Worm (Caenorhabditis elegans): ENCODE data around the gene C17C3.3.

- TF ChIP-seq aly-1 (tag; optimal IDR thresholded peaks at IDR 0.05), result no peak
- TF ChIP-seq flt-1 (GFP tag; IDR thresholded peaks at IDR 0.05), result no peak
- TF ChIP-seq hnd-1 (tag; optimal IDR thresholded peaks at IDR 0.05), result no peak
- no peak for TF ChIP-seq hmbx-1 (tag; optimal IDR thresholded peaks at IDR 0.05)
- no peak for TF ChIP-seq ama-1 (optimal IDR thresholded peaks at IDR 0.05)
- no peak for TF ChIP-seq ets-7 (tag; optimal IDR thresholded peaks at IDR 0.05)
- no peak for TF ChIP-seq scrt-1 (GFP tag; IDR thresholded peaks at IDR 0.05)
- TF ChIP-seq B0310.2 (tag; optimal IDR thresholded peaks at IDR 0.05), result no peak
- no peak for TF ChIP-seq ceh-13 (GFP tag; optimal IDR thresholded peaks at IDR 0.05)
Measured at ce11 chrII:5593377-5593932, 31.9 kb downstream of the C17C3.3 start, which contains the start of gene cdc-14.

Measured in whole organism, early embryonic.